Fruit fly (Drosophila melanogaster) whole organism, pupa: ENCODE results near the gene tbrd-1.

Source experiments
- CG10348 ChIP-seq: fragments of 200-800 bp; sonication (Bioruptor generic); IDR thresholded peaks from 2 replicates; pipeline ENCODE4 v1.3.6; 2022; ENCODE audit warnings: missing biosample characterization, missing genetic modification characterization
- CG12605 ChIP-seq: fragments of 200-800 bp; sonication (Bioruptor generic); IDR thresholded peaks from 2 replicates; pipeline ENCODE4 v1.3.6; 2022; ENCODE audit warnings: missing biosample characterization, missing genetic modification characterization
- CG13204 ChIP-seq: fragments of 200-800 bp; sonication (Bioruptor generic); optimal IDR thresholded peaks from 2 replicates; lab custom pipeline; 2018; ENCODE audit warnings: missing biosample characterization, mild to moderate bottlenecking, missing genetic modification characterization, moderate library complexity
- CG34367 ChIP-seq: fragments of 200-800 bp; sonication (Bioruptor generic); optimal IDR thresholded peaks from 2 replicates; lab custom pipeline; 2018; ENCODE audit warnings: missing biosample characterization, mild to moderate bottlenecking, missing genetic modification characterization
- CG4496 ChIP-seq: fragments of 200-800 bp; sonication (Bioruptor generic); IDR thresholded peaks from 3 replicates; pipeline ENCODE4 v1.3.6; 2022; ENCODE audit warnings: missing biosample characterization, missing genetic modification characterization
- CG8159 ChIP-seq: fragments of 200-800 bp; sonication (Bioruptor generic); optimal IDR thresholded peaks from 3 replicates; lab custom pipeline; 2018; ENCODE audit warnings: missing biosample characterization, mild to moderate bottlenecking, missing genetic modification characterization, moderate library complexity
- CG9948 ChIP-seq: fragments of 200-800 bp; sonication (Bioruptor generic); optimal IDR thresholded peaks from 2 replicates; lab custom pipeline; 2018; ENCODE audit warnings: missing biosample characterization, mild to moderate bottlenecking, missing genetic modification characterization, moderate library complexity
- EcR ChIP-seq: fragments of 200-800 bp; sonication (Bioruptor generic); optimal IDR thresholded peaks from 3 replicates; lab custom pipeline; 2019; ENCODE audit warnings: missing biosample characterization, missing genetic modification characterization, mild to moderate bottlenecking, moderate library complexity, missing genetic modification reagents
- Pif1A ChIP-seq: fragments of 200-800 bp; sonication (Bioruptor generic); optimal IDR thresholded peaks from 3 replicates; lab custom pipeline; 2016; ENCODE audit warnings: missing biosample characterization, missing genetic modification characterization
- Pif1B ChIP-seq: fragments of 200-800 bp; sonication (Bioruptor generic); optimal IDR thresholded peaks from 3 replicates; lab custom pipeline; 2016; ENCODE audit warnings: missing biosample characterization, missing genetic modification characterization
- fd96Ca ChIP-seq: fragments of 200-800 bp; sonication (Bioruptor generic); IDR thresholded peaks from 3 replicates; pipeline ENCODE4 v1.3.6; 2022; ENCODE audit warnings: missing biosample characterization, missing genetic modification characterization
- rn ChIP-seq: fragments of 200-800 bp; sonication (Bioruptor generic); IDR thresholded peaks from 2 replicates; pipeline ENCODE4 v1.3.6; 2022; ENCODE audit warnings: missing biosample characterization, missing genetic modification characterization

DNA sequence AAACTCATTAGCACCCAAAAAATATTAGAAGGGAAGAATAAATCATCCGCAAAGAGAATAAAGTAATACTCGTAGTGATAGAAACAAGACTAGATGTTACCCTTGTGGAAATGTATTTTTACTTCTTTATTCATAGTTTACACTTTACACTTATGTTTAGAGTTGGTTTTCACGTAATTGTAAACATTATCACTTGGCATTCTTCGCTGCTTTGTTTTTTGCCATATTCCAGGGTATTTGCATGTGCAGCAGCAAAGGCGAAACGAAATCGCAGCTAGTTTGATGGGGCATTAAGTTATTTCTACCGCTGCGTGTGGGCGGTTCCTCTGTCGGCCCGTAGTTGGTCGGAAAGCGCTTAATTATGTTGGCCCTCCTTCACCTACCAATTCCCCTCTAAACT is 21.6 kb downstream of the tbrd-1 start:
- TF ChIP-seq CG10348 (GFP tag; lab: Robert Waterston, UW): no peak
- no peak for TF ChIP-seq EcR
- TF ChIP-seq CG9948 (tag; lab: Kevin White, UChicago): no peak
- TF ChIP-seq CG34367 (tag; lab: Kevin White, UChicago): no peak
- TF ChIP-seq Pif1A (GFP tag; lab: Kevin White, UChicago): no peak
- TF ChIP-seq fd96Ca (GFP tag; lab: Robert Waterston, UW): no peak; the same call in 2 of the 3 replicates
- no peak for TF ChIP-seq CG13204 (GFP tag; lab: Kevin White, UChicago)
- no peak for TF ChIP-seq Pif1B
- no peak for TF ChIP-seq rn (GFP tag; lab: Robert Waterston, UW)
- no peak for TF ChIP-seq CG12605 (GFP tag; lab: Robert Waterston, UW)
- no peak for TF ChIP-seq CG8159
- no peak for TF ChIP-seq CG4496 (GFP tag; lab: Robert Waterston, UW)
